Worm (Caenorhabditis elegans) whole organism, early embryonic: ENCODE data around the gene fbxc-52.

ENCODE experiments used
- B0310.2 ChIP-seq: sonication (generic microtip); optimal IDR thresholded peaks from 2 replicates; lab custom pipeline; 2016; ENCODE audit warnings: mild to moderate bottlenecking, missing genetic modification characterization, missing compliant biosample characterization
- F13C5.2 ChIP-seq: sonication (generic microtip); optimal IDR thresholded peaks from 2 replicates; lab custom pipeline; 2017; ENCODE audit warnings: mild to moderate bottlenecking, missing genetic modification characterization, inconsistent platforms, missing compliant biosample characterization
- aly-1 ChIP-seq: sonication (generic microtip); optimal IDR thresholded peaks from 2 replicates; lab custom pipeline; 2016; ENCODE audit warnings: missing genetic modification characterization, missing compliant biosample characterization
- ama-1 ChIP-seq: fragments of 150-350 bp; optimal IDR thresholded peaks from 2 replicates; lab custom pipeline; 2014
- ceh-13 ChIP-seq: fragments of 200-800 bp; sonication (Bioruptor generic); optimal IDR thresholded peaks from 2 replicates; lab custom pipeline; 2018; ENCODE audit warnings: mild to moderate bottlenecking, missing genetic modification characterization, missing compliant biosample characterization
- ceh-36 ChIP-seq: sonication (generic microtip); optimal IDR thresholded peaks from 2 replicates; lab custom pipeline; 2016; ENCODE audit warnings: missing genetic modification characterization, inconsistent platforms, missing compliant biosample characterization
- ets-7 ChIP-seq: sonication (generic microtip); optimal IDR thresholded peaks from 2 replicates; lab custom pipeline; 2016; ENCODE audit warnings: missing genotype, missing genetic modification characterization, missing compliant biosample characterization
- flt-1 ChIP-seq: fragments of 200-800 bp; sonication (Bioruptor generic); IDR thresholded peaks from 2 replicates; pipeline ENCODE4 v1.3.6; 2022; ENCODE audit warnings: missing genetic modification characterization, missing compliant biosample characterization
- hmbx-1 ChIP-seq: sonication (generic microtip); optimal IDR thresholded peaks from 2 replicates; lab custom pipeline; 2016; ENCODE audit warnings: mild to moderate bottlenecking, missing genetic modification characterization, missing compliant biosample characterization
- hmg-4 ChIP-seq: fragments of 200-800 bp; sonication (Bioruptor generic); optimal IDR thresholded peaks from 2 replicates; lab custom pipeline; 2018; ENCODE audit warnings: mild to moderate bottlenecking, missing genetic modification characterization, missing compliant biosample characterization
- hnd-1 ChIP-seq: sonication (generic microtip); optimal IDR thresholded peaks from 2 replicates; lab custom pipeline; 2016; ENCODE audit warnings: missing genetic modification characterization, missing compliant biosample characterization
- pes-1 ChIP-seq: fragments of 200-800 bp; sonication (Bioruptor generic); IDR thresholded peaks from 2 replicates; pipeline ENCODE4 v1.3.6; 2022; ENCODE audit warnings: missing genetic modification reagents, missing genetic modification characterization, missing compliant biosample characterization
- scrt-1 ChIP-seq: fragments of 200-800 bp; sonication (Bioruptor generic); IDR thresholded peaks from 2 replicates; pipeline ENCODE4 v1.3.6; 2022; ENCODE audit warnings: missing genetic modification characterization, missing compliant biosample characterization
- sea-1 ChIP-seq: fragments of 200-800 bp; sonication (Bioruptor generic); conservative IDR thresholded peaks from 2 replicates; pipeline ENCODE4 v1.3.6; 2022; ENCODE audit warnings: missing genetic modification characterization, missing compliant biosample characterization
- tbx-11 ChIP-seq: fragments of 200-800 bp; sonication (Bioruptor generic); IDR thresholded peaks from 2 replicates; pipeline ENCODE4 v1.3.6; 2022; ENCODE audit warnings: missing genetic modification characterization, missing compliant biosample characterization
- tbx-37 ChIP-seq: fragments of 200-800 bp; sonication (Bioruptor generic); conservative IDR thresholded peaks from 2 replicates; pipeline ENCODE4 v1.3.6; 2022; ENCODE audit warnings: missing genetic modification reagents, missing genetic modification characterization, missing compliant biosample characterization
- tra-4 ChIP-seq: sonication (generic microtip); optimal IDR thresholded peaks from 2 replicates; lab custom pipeline; 2017; ENCODE audit warnings: missing genetic modification characterization, missing compliant biosample characterization

The fbxc-52 gene

DNA sequence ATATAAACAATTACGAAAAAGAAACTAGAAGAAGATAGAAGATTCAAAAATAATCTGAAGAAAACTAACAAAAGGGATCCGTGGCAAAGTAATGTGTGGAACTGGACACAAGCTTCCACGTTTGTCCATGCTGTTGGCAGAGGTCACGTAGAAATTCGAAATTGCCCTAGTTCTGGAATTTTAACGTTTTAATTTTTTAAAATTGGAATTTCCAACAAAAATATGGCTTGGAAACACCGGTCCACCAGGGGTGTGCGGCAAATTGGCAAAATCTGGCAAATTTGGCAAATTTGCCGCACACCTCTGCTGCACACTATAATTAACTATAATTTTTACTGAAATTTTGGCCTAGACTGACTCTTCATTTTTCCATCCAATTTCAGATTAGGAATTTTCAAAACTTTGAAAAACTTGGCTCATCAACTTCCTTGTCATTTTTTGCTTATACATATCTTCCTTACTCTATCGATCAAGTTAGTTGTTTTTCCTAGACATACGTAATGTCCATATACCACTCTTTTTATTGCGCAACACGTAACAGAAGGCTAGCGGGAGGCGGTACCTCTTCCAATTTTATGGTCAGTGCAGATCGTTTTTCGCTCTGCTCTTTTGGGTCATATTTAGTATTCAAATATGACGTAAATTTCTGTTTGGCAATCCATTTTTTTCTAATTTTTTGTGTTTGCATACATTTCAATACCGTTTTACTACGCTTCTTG, 35.5 kb upstream of the fbxc-52 start, which contains the start of gene F19B10.10:
Gene F19B10.10, minus strand, starts transcription at position 51 of the 719 bp plus-strand sequence.
- TF ChIP-seq tra-4 (tag; lab: Kevin White, UChicago) (no peak), aly-1 (tag; lab: Kevin White, UChicago) (no peak), F13C5.2 (tag; lab: Kevin White, UChicago) (no peak), tbx-11 (GFP tag; lab: Robert Waterston, UW) (no peak), ets-7 (tag; lab: Kevin White, UChicago) (no peak), ama-1 (lab: Kevin White, UChicago) (no peak), ceh-36 (tag; lab: Kevin White, UChicago) (no peak), scrt-1 (GFP tag; lab: Robert Waterston, UW) (no peak), sea-1 (GFP tag; lab: Robert Waterston, UW) (no peak), B0310.2 (no peak), pes-1 (GFP tag; lab: Robert Waterston, UW) (no peak), ceh-13 (GFP tag; lab: Kevin White, UChicago) (no peak), flt-1 (GFP tag; lab: Robert Waterston, UW) (no peak)

DNA sequence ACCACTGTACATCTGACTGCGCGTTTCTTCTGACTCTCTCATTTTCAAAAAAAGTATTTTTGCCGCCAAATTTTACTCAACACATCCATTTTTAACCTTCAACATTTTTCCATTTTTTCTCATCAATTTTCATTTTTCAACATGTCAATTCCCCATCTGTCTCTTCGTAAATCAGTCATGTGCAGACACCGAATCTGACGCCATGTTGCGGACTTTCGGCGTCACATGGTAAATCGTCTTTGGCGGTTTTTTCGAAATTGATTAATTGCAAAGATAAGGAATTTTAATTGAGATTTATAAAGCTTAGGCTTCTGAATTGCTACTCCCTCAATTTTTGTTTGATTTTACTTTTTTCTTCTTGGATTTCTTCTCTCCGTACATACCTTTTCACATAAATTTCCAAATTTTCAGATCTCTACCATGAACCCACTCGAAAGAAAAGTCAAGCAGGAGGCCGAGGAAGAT, 34.3 kb upstream of the fbxc-52 start, which contains the start of gene F19B10.1:
Gene F19B10.1, plus strand, starts transcription at position 415 of the 465 bp plus-strand sequence.
- TF ChIP-seq F13C5.2 (tag; lab: Kevin White, UChicago): no peak
- TF ChIP-seq pes-1 (GFP tag; lab: Robert Waterston, UW): no peak
- TF ChIP-seq ceh-36 (tag; lab: Kevin White, UChicago): no peak
- no peak for TF ChIP-seq B0310.2
- no peak for TF ChIP-seq scrt-1 (GFP tag; lab: Robert Waterston, UW)
- TF ChIP-seq aly-1 (tag; lab: Kevin White, UChicago): no peak
- no peak for TF ChIP-seq ama-1 (lab: Kevin White, UChicago)
- no peak for TF ChIP-seq tbx-37 (GFP tag; lab: Robert Waterston, UW)
- no peak for TF ChIP-seq hmg-4 (GFP tag; lab: Kevin White, UChicago)
- no peak for TF ChIP-seq sea-1 (GFP tag; lab: Robert Waterston, UW)

DNA sequence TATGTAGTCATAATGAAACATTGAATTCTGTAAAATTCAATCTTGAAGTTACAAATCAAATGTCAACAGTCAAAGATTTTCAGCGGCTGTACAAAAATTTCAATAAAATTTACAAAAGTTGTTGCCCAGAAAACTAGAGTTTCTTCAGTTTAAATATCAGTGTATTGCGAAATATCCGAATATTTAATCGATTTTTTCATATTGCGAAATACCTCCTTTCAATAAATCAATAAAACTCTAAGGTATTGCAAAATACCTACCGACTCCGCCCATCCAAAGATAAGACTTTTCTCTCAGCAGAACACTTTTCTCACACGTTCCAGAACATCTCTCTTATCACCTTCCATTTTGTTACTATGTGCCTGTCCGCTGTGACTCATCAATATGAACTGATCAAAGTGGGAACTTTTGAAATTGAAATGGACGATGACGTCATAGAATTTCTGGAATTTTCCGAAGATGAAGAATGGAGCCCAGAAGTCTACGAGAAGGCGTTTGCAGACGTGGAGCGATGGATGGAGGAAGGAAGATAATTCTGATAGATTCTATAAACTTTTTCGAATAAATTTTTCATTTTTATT, 32.5 kb upstream of the fbxc-52 start:
- TF ChIP-seq tbx-37 (GFP tag; lab: Robert Waterston, UW) (no peak), ceh-13 (GFP tag; lab: Kevin White, UChicago) (no peak), F13C5.2 (tag; lab: Kevin White, UChicago) (no peak), ama-1 (lab: Kevin White, UChicago) (no peak), hmg-4 (GFP tag; lab: Kevin White, UChicago) (no peak), pes-1 (GFP tag; lab: Robert Waterston, UW) (no peak), B0310.2 (no peak), hnd-1 (no peak), ceh-36 (tag; lab: Kevin White, UChicago) (no peak), scrt-1 (GFP tag; lab: Robert Waterston, UW) (no peak), sea-1 (GFP tag; lab: Robert Waterston, UW) (no peak)

DNA sequence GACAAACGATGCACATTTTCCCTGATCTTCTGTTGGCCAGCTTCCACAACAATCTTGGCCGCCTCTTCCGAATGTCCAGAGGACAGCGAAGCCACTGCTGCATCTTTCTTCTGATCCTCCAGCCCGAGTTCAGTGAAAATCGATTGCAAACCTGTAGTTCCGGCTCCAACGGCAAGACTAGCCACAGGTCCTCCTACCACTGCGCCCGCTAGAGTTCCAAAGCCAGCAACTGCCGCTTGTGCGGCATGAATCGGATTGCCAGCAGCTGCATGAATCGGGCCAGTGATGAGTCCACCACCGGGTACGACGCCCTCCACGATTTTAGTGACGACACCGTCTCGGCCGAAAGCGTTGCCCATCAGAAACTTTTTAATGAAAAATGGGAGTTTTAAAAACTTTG, 28.7 kb upstream of the fbxc-52 start, which contains the start of gene ifas-1:
Gene ifas-1, minus strand, starts transcription at position 387 of the 400 bp plus-strand sequence.
- no peak for TF ChIP-seq pes-1 (GFP tag; lab: Robert Waterston, UW)
- no peak for TF ChIP-seq scrt-1 (GFP tag; lab: Robert Waterston, UW)
- no peak for TF ChIP-seq tbx-11 (GFP tag; lab: Robert Waterston, UW)
- no peak for TF ChIP-seq ama-1 (lab: Kevin White, UChicago)
- TF ChIP-seq aly-1 (tag; lab: Kevin White, UChicago): no peak
- TF ChIP-seq tbx-37 (GFP tag; lab: Robert Waterston, UW): no peak
- no peak for TF ChIP-seq hnd-1
- no peak for TF ChIP-seq F13C5.2 (tag; lab: Kevin White, UChicago)
- no peak for TF ChIP-seq hmbx-1
- TF ChIP-seq ceh-36 (tag; lab: Kevin White, UChicago): no peak
- TF ChIP-seq tra-4 (tag; lab: Kevin White, UChicago): no peak
- TF ChIP-seq ceh-13 (GFP tag; lab: Kevin White, UChicago): no peak
- no peak for TF ChIP-seq B0310.2
- TF ChIP-seq sea-1 (GFP tag; lab: Robert Waterston, UW): no peak
- TF ChIP-seq ets-7 (tag; lab: Kevin White, UChicago): no peak
- TF ChIP-seq flt-1 (GFP tag; lab: Robert Waterston, UW): no peak

DNA sequence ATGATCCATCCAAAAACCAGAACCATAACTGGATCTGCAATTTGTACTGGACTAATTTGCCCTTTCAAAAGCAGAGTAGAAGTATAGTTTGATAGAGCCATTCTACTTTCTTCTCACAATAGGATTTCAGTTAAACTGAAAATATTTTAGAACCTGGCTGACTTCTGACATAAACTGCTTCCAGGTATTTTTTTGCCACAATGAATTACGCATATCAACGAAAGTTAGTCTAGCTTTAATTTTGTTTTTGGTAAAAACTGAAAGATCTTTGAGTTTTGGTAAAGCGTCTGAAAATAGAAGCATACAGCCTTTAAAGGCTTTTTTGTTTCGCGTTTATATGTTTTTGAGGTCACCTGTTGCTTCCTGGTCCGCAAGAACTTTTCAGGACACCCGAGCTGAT, 26.4 kb upstream of the fbxc-52 start, which contains the start of gene srx-101:
Gene srx-101, minus strand, starts transcription at position 101 of the 400 bp plus-strand sequence.
- TF ChIP-seq ets-7 (tag; lab: Kevin White, UChicago) (no peak), aly-1 (tag; lab: Kevin White, UChicago) (no peak), F13C5.2 (tag; lab: Kevin White, UChicago) (no peak), hmbx-1 (no peak), B0310.2 (no peak), ceh-13 (GFP tag; lab: Kevin White, UChicago) (no peak), ceh-36 (tag; lab: Kevin White, UChicago) (no peak), pes-1 (GFP tag; lab: Robert Waterston, UW) (no peak)

DNA sequence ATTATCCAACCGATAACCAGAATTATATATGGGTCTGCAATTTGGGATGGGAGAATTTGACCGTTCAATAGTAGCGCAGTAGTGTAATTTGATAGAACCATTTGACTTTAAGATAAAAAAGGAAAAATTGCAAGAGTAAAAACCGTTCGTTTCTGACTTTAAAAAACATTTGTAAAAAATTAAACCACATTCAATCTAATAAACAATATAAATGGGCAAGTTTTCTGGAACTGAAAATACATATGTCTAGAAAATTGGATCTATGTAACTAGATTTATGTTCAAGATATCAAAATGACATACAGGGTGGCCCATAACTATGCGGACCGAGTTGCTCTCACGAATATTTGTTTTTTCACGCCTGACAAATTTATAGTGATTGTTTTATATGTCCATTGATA, 22.4 kb upstream of the fbxc-52 start, which contains the start of gene srx-102:
Gene srx-102, minus strand, starts transcription at position 101 of the 400 bp plus-strand sequence.
- no peak for TF ChIP-seq B0310.2
- no peak for TF ChIP-seq hmbx-1
- no peak for TF ChIP-seq hmg-4 (GFP tag; lab: Kevin White, UChicago)

DNA sequence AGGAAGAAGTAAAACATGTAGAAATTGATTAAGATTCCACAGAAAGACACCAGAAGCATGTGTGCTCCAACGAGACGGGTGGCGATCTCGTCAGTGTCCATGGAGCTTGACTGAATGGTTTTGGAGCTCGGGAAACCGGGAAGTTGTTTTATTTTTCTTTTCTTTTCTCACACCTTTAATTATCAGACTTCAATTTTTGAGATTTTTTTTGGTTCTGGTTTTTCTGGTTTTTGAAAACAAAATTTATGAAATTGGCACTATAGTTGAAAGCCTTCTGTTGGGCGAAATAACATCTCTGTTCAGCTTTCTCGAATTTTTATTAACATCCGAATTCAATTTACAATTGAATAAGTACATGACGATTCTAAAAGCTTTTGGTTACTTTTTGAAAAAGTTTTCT, 17.5 kb upstream of the fbxc-52 start, which contains the start of gene srx-104:
Gene srx-104, minus strand, starts transcription at position 101 of the 400 bp plus-strand sequence.
- TF ChIP-seq aly-1 (tag; lab: Kevin White, UChicago) (no peak), F13C5.2 (tag; lab: Kevin White, UChicago) (no peak), hnd-1 (no peak), scrt-1 (GFP tag; lab: Robert Waterston, UW) (no peak), ceh-36 (tag; lab: Kevin White, UChicago) (no peak), ama-1 (lab: Kevin White, UChicago) (no peak), B0310.2 (no peak), ets-7 (tag; lab: Kevin White, UChicago) (no peak), ceh-13 (GFP tag; lab: Kevin White, UChicago) (no peak)
